Fruit fly (Drosophila melanogaster) whole organism, embryonic: ENCODE data around the gene ClpP.

Source experiments
- CG11504 ChIP-seq: fragments of 200-800 bp; sonication (Bioruptor generic); optimal IDR thresholded peaks from 3 replicates; lab custom pipeline; 2019; ENCODE audit warnings: missing biosample characterization, mild to moderate bottlenecking, missing genetic modification characterization, moderate library complexity
- CG12236 ChIP-seq: fragments of 200-800 bp; sonication (Bioruptor generic); optimal IDR thresholded peaks from 2 replicates; lab custom pipeline; 2016; ENCODE audit warnings: missing biosample characterization, missing genetic modification characterization
- CG12299 ChIP-seq: fragments of 200-800 bp; sonication (Bioruptor generic); optimal IDR thresholded peaks from 2 replicates; lab custom pipeline; 2018; ENCODE audit warnings: missing biosample characterization, mild to moderate bottlenecking, missing genetic modification characterization
- CG12744 ChIP-seq: fragments of 200-800 bp; sonication (Bioruptor generic); optimal IDR thresholded peaks from 2 replicates; lab custom pipeline; 2016; ENCODE audit warnings: missing biosample characterization, missing genetic modification characterization
- CG13296 ChIP-seq: fragments of 200-800 bp; sonication (Bioruptor generic); optimal IDR thresholded peaks from 3 replicates; lab custom pipeline; 2018; ENCODE audit warnings: missing biosample characterization, mild to moderate bottlenecking, missing genetic modification characterization
- CG14050 ChIP-seq: fragments of 200-800 bp; sonication (Bioruptor generic); IDR thresholded peaks from 3 replicates; pipeline ENCODE4 v1.3.6; 2022; ENCODE audit warnings: missing biosample characterization, missing genetic modification characterization
- CG15601 ChIP-seq: fragments of 200-800 bp; sonication (Bioruptor generic); optimal IDR thresholded peaks from 3 replicates; lab custom pipeline; 2019; ENCODE audit warnings: missing biosample characterization, mild to moderate bottlenecking, missing genetic modification characterization, moderate library complexity
- CG16813 ChIP-seq: fragments of 200-800 bp; sonication (Bioruptor generic); IDR thresholded peaks from 3 replicates; pipeline ENCODE4 v1.3.6; 2022; ENCODE audit warnings: missing biosample characterization, missing genetic modification characterization; ENCODE audit not compliant: partially characterized antibody
- CG16863 ChIP-seq: fragments of 200-800 bp; sonication (Bioruptor generic); optimal IDR thresholded peaks from 3 replicates; lab custom pipeline; 2016; ENCODE audit warnings: missing biosample characterization, missing genetic modification characterization
- CG17328 ChIP-seq: fragments of 200-800 bp; sonication (Bioruptor generic); IDR thresholded peaks from 2 replicates; pipeline ENCODE4 v1.3.6; 2022; ENCODE audit warnings: missing biosample characterization, missing genetic modification characterization
- CG17802 ChIP-seq: fragments of 200-800 bp; sonication (Bioruptor generic); optimal IDR thresholded peaks from 2 replicates; lab custom pipeline; 2018; ENCODE audit warnings: missing biosample characterization, mild to moderate bottlenecking, missing genetic modification characterization, moderate library complexity
- CG1792 ChIP-seq: fragments of 200-800 bp; sonication (Bioruptor generic); optimal IDR thresholded peaks from 2 replicates; lab custom pipeline; 2016; ENCODE audit warnings: missing biosample characterization, missing genetic modification characterization
- CG18476 ChIP-seq: fragments of 200-800 bp; sonication (Bioruptor generic); optimal IDR thresholded peaks from 2 replicates; lab custom pipeline; 2016; ENCODE audit warnings: missing biosample characterization, mild to moderate bottlenecking, missing genetic modification characterization
- CG2129 ChIP-seq: fragments of 200-800 bp; sonication (Bioruptor generic); IDR thresholded peaks from 2 replicates; pipeline ENCODE4 v1.3.6; 2022; ENCODE audit warnings: missing biosample characterization, missing genetic modification characterization; ENCODE audit not compliant: partially characterized antibody
- CG31224 ChIP-seq: fragments of 200-800 bp; sonication (Bioruptor generic); IDR thresholded peaks from 2 replicates; pipeline ENCODE4 v1.3.6; 2022; ENCODE audit warnings: missing biosample characterization, missing genetic modification characterization
- CG32772 ChIP-seq: fragments of 200-800 bp; sonication (Bioruptor generic); IDR thresholded peaks from 2 replicates; pipeline ENCODE4 v1.3.6; 2022; ENCODE audit warnings: missing biosample characterization, missing genetic modification characterization
- CG34224 ChIP-seq: fragments of 200-800 bp; sonication (Bioruptor generic); IDR thresholded peaks from 3 replicates; pipeline ENCODE4 v1.3.6; 2022; ENCODE audit warnings: missing biosample characterization, missing genetic modification characterization; ENCODE audit not compliant: partially characterized antibody
- CG4617 ChIP-seq: fragments of 200-800 bp; sonication (Bioruptor generic); optimal IDR thresholded peaks from 3 replicates; lab custom pipeline; 2016; ENCODE audit warnings: missing biosample characterization, missing genetic modification characterization, borderline replicate concordance
- CG6175 ChIP-seq: fragments of 200-800 bp; sonication (Bioruptor generic); IDR thresholded peaks from 3 replicates; pipeline ENCODE4 v1.3.6; 2022; ENCODE audit warnings: missing biosample characterization, missing genetic modification characterization
- CG6689 ChIP-seq: fragments of 200-800 bp; sonication (Bioruptor generic); IDR thresholded peaks from 2 replicates; pipeline ENCODE4 v1.3.6; 2022; ENCODE audit warnings: missing biosample characterization, missing genetic modification characterization
- CG6765 ChIP-seq: fragments of 200-800 bp; sonication (Bioruptor generic); optimal IDR thresholded peaks from 3 replicates; lab custom pipeline; 2017; ENCODE audit warnings: missing biosample characterization, mild to moderate bottlenecking, missing genetic modification characterization
- CG9437 ChIP-seq: fragments of 200-800 bp; sonication (Bioruptor generic); optimal IDR thresholded peaks from 2 replicates; lab custom pipeline; 2018; ENCODE audit warnings: missing biosample characterization, mild to moderate bottlenecking, missing genetic modification characterization
- CkIIα-i1 ChIP-seq: fragments of 200-800 bp; sonication (Bioruptor generic); IDR thresholded peaks from 2 replicates; pipeline ENCODE4 v1.3.6; 2022; ENCODE audit warnings: missing biosample characterization, missing genetic modification characterization
- CoRest ChIP-seq: fragments of 200-800 bp; sonication (Bioruptor generic); optimal IDR thresholded peaks from 3 replicates; lab custom pipeline; 2018; ENCODE audit warnings: missing biosample characterization, mild to moderate bottlenecking, missing genetic modification characterization, moderate library complexity
- Dll ChIP-seq: fragments of 200-800 bp; sonication (Bioruptor generic); IDR thresholded peaks from 4 replicates; pipeline ENCODE4 v1.3.6; 2022; ENCODE audit warnings: missing biosample characterization, missing genetic modification characterization; ENCODE audit not compliant: partially characterized antibody
- Doc2 ChIP-seq: fragments of 200-800 bp; sonication (Bioruptor generic); IDR thresholded peaks from 2 replicates; pipeline ENCODE4 v1.3.6; 2022; ENCODE audit warnings: missing biosample characterization, missing genetic modification characterization
- Doc3 ChIP-seq: fragments of 200-800 bp; sonication (Bioruptor generic); IDR thresholded peaks from 3 replicates; pipeline ENCODE4 v1.3.6; 2022; ENCODE audit warnings: missing biosample characterization, missing genetic modification characterization; ENCODE audit not compliant: partially characterized antibody
- Dp ChIP-seq: fragments of 200-800 bp; sonication (Bioruptor generic); optimal IDR thresholded peaks from 2 replicates; lab custom pipeline; 2018; ENCODE audit warnings: missing biosample characterization, mild to moderate bottlenecking, missing genetic modification characterization, moderate library complexity
- Elba2 ChIP-seq: fragments of 200-800 bp; sonication (Bioruptor generic); optimal IDR thresholded peaks from 3 replicates; lab custom pipeline; 2016; ENCODE audit warnings: missing biosample characterization, missing genetic modification characterization
- HLH3B ChIP-seq: fragments of 200-800 bp; sonication (Bioruptor generic); IDR thresholded peaks from 2 replicates; pipeline ENCODE4 v1.3.6; 2022; ENCODE audit warnings: missing biosample characterization, missing genetic modification characterization
- HLH4C ChIP-seq: fragments of 200-800 bp; sonication (Bioruptor generic); IDR thresholded peaks from 3 replicates; pipeline ENCODE4 v1.3.6; 2022; ENCODE audit warnings: missing biosample characterization, missing genetic modification characterization; ENCODE audit not compliant: partially characterized antibody
- HLH54F ChIP-seq: fragments of 200-800 bp; sonication (Bioruptor generic); optimal IDR thresholded peaks from 3 replicates; lab custom pipeline; 2016; ENCODE audit warnings: missing biosample characterization, missing genetic modification characterization
- Jarid2 ChIP-seq: fragments of 200-800 bp; sonication (Bioruptor generic); optimal IDR thresholded peaks from 3 replicates; lab custom pipeline; 2017; ENCODE audit warnings: mild to moderate bottlenecking, missing biosample characterization, missing genetic modification reagents, missing genetic modification characterization
- MBD-R2 ChIP-seq: fragments of 200-800 bp; sonication (Bioruptor generic); IDR thresholded peaks from 2 replicates; pipeline ENCODE4 v1.3.6; 2022; ENCODE audit warnings: missing biosample characterization, missing genetic modification characterization
- Meics ChIP-seq: fragments of 200-800 bp; sonication (Bioruptor generic); optimal IDR thresholded peaks from 2 replicates; lab custom pipeline; 2017; ENCODE audit warnings: missing biosample characterization, mild to moderate bottlenecking, missing genetic modification characterization
- Myb ChIP-seq: fragments of 200-800 bp; sonication (Bioruptor generic); optimal IDR thresholded peaks from 2 replicates; lab custom pipeline; 2016; ENCODE audit warnings: missing biosample characterization, missing genetic modification characterization
- ab ChIP-seq: fragments of 200-800 bp; sonication (Bioruptor generic); optimal IDR thresholded peaks from 2 replicates; lab custom pipeline; 2016; ENCODE audit warnings: missing biosample characterization, missing genetic modification characterization
- abd-A ChIP-seq: fragments of 200-800 bp; sonication (Bioruptor generic); optimal IDR thresholded peaks from 3 replicates; lab custom pipeline; 2019; ENCODE audit warnings: missing biosample characterization, mild to moderate bottlenecking, missing genetic modification characterization, moderate library complexity
- bab2 ChIP-seq: fragments of 200-800 bp; sonication (Bioruptor generic); optimal IDR thresholded peaks from 2 replicates; lab custom pipeline; 2016; ENCODE audit warnings: missing biosample characterization, missing genetic modification characterization
- cg ChIP-seq: fragments of 200-800 bp; sonication (Bioruptor generic); optimal IDR thresholded peaks from 3 replicates; lab custom pipeline; 2019; ENCODE audit warnings: missing biosample characterization, mild to moderate bottlenecking, missing genetic modification characterization, moderate library complexity
- dysf ChIP-seq: fragments of 200-800 bp; sonication (Bioruptor generic); IDR thresholded peaks from 3 replicates; pipeline ENCODE4 v1.3.6; 2022; ENCODE audit warnings: missing biosample characterization, missing genetic modification characterization
- h ChIP-seq: fragments of >200 bp; optimal IDR thresholded peaks from 2 replicates; lab custom pipeline; 2017
- ind ChIP-seq: fragments of 200-800 bp; sonication (Bioruptor generic); optimal IDR thresholded peaks from 3 replicates; lab custom pipeline; 2016; ENCODE audit warnings: missing biosample characterization, missing genetic modification characterization
- nau ChIP-seq: fragments of 200-800 bp; sonication (Bioruptor generic); optimal IDR thresholded peaks from 3 replicates; lab custom pipeline; 2017; ENCODE audit warnings: missing biosample characterization, mild to moderate bottlenecking, missing genetic modification characterization, missing genetic modification reagents
- nom ChIP-seq: fragments of 200-800 bp; sonication (Bioruptor generic); optimal IDR thresholded peaks from 2 replicates; lab custom pipeline; 2017; ENCODE audit warnings: missing biosample characterization, missing genetic modification characterization, mild to moderate bottlenecking, moderate library complexity, missing genetic modification reagents
- odd ChIP-seq: fragments of 200-800 bp; sonication (Bioruptor generic); optimal IDR thresholded peaks from 2 replicates; lab custom pipeline; 2017; ENCODE audit warnings: missing biosample characterization, mild to moderate bottlenecking, missing genetic modification characterization
- org-1 ChIP-seq: fragments of 200-800 bp; sonication (Bioruptor generic); optimal IDR thresholded peaks from 2 replicates; lab custom pipeline; 2017; ENCODE audit warnings: missing biosample characterization, missing genetic modification characterization
- slp2 ChIP-seq: fragments of 200-800 bp; sonication (Bioruptor generic); optimal IDR thresholded peaks from 2 replicates; lab custom pipeline; 2016; ENCODE audit warnings: missing biosample characterization, missing genetic modification characterization
- stc ChIP-seq: fragments of 200-800 bp; sonication (Bioruptor generic); IDR thresholded peaks from 2 replicates; pipeline ENCODE4 v1.3.6; 2022; ENCODE audit warnings: missing biosample characterization, missing genetic modification characterization
- sug ChIP-seq: fragments of 200-800 bp; optimal IDR thresholded peaks from 2 replicates; lab custom pipeline; 2019; ENCODE audit warnings: missing biosample characterization, mild to moderate bottlenecking, missing genetic modification characterization, moderate library complexity
- vfl ChIP-seq: fragments of 200-800 bp; sonication (Bioruptor generic); optimal IDR thresholded peaks from 2 replicates; lab custom pipeline; 2016; ENCODE audit warnings: missing biosample characterization, missing genetic modification characterization
- wor ChIP-seq: fragments of 200-800 bp; sonication (Bioruptor generic); IDR thresholded peaks from 2 replicates; pipeline ENCODE4 v1.3.6; 2022; ENCODE audit warnings: missing biosample characterization, missing genetic modification characterization

Gene ClpP

dm6 chr2L:10351130-10351529 lies 5.5 kb upstream of the ClpP start (continued):
- TF ChIP-seq CG12744 (GFP tag; lab: Kevin White, UChicago), result no peak
- TF ChIP-seq Doc2, result no peak
- no peak for TF ChIP-seq CG32772 (GFP tag; lab: Robert Waterston, UW)
- TF ChIP-seq nom (GFP tag; lab: Kevin White, UChicago), result no peak
- TF ChIP-seq CG12236, result no peak
- TF ChIP-seq abd-A, result no peak
- TF ChIP-seq CG6689 (GFP tag; lab: Robert Waterston, UW), result peak; percentile 38; the same call in 1 of the 2 replicates
- TF ChIP-seq CkIIα-i1 (GFP tag; lab: Robert Waterston, UW), result no peak
- no peak for TF ChIP-seq CG31224 (GFP tag; lab: Robert Waterston, UW)
- TF ChIP-seq CG12299, result no peak
- TF ChIP-seq CG13296 (GFP tag; lab: Kevin White, UChicago), result no peak
- no peak for TF ChIP-seq Elba2 (GFP tag; lab: Kevin White, UChicago)
- no peak for TF ChIP-seq stc (GFP tag; lab: Robert Waterston, UW)
- no peak for TF ChIP-seq CG2129
- TF ChIP-seq CG4617 (GFP tag; lab: Kevin White, UChicago), result no peak
- no peak for TF ChIP-seq CG9437
- no peak for TF ChIP-seq CG18476 (GFP tag; lab: Kevin White, UChicago)
- TF ChIP-seq h (lab: Kevin White, UChicago), result no peak
- no peak for TF ChIP-seq Dll (GFP tag; lab: Robert Waterston, UW)
- TF ChIP-seq CG16813, result no peak
- no peak for TF ChIP-seq Dp (GFP tag; lab: Kevin White, UChicago)
- TF ChIP-seq Myb, result no peak
- TF ChIP-seq CG6175 (GFP tag; lab: Robert Waterston, UW), result no peak
- TF ChIP-seq ind (GFP tag; lab: Kevin White, UChicago), result no peak
- TF ChIP-seq ab (GFP tag; lab: Kevin White, UChicago), result no peak
- no peak for TF ChIP-seq dysf
- no peak for TF ChIP-seq HLH54F (GFP tag; lab: Kevin White, UChicago)
- no peak for TF ChIP-seq CG1792 (GFP tag; lab: Kevin White, UChicago)
- no peak for TF ChIP-seq Meics (GFP tag; lab: Kevin White, UChicago)
- TF ChIP-seq cg (GFP tag; lab: Kevin White, UChicago), result no peak
- no peak for TF ChIP-seq wor (GFP tag; lab: Robert Waterston, UW)
- TF ChIP-seq odd (GFP tag; lab: Kevin White, UChicago), result no peak
- TF ChIP-seq MBD-R2 (GFP tag; lab: Robert Waterston, UW), result no peak
- no peak for TF ChIP-seq CG6765 (GFP tag; lab: Kevin White, UChicago)
- TF ChIP-seq CG15601 (tag; lab: Kevin White, UChicago), result peak; percentile 36
- TF ChIP-seq CG34224 (GFP tag; lab: Robert Waterston, UW), result no peak
- no peak for TF ChIP-seq sug (tag; lab: Kevin White, UChicago)
- no peak for TF ChIP-seq Jarid2
- no peak for TF ChIP-seq CG17328 (GFP tag; lab: Robert Waterston, UW)
- no peak for TF ChIP-seq nau (GFP tag; lab: Kevin White, UChicago)
- TF ChIP-seq CG11504 (tag; lab: Kevin White, UChicago), result peak; percentile 71
- TF ChIP-seq slp2 (GFP tag; lab: Kevin White, UChicago), result no peak
- no peak for TF ChIP-seq CG17802 (tag; lab: Kevin White, UChicago)
- no peak for TF ChIP-seq Doc3 (GFP tag; lab: Robert Waterston, UW)
- no peak for TF ChIP-seq CoRest
- no peak for TF ChIP-seq HLH3B (GFP tag; lab: Robert Waterston, UW)
- TF ChIP-seq CG14050, result no peak
- TF ChIP-seq CG16863 (GFP tag; lab: Kevin White, UChicago), result no peak
- no peak for TF ChIP-seq HLH4C (GFP tag; lab: Robert Waterston, UW)
- TF ChIP-seq org-1 (GFP tag; lab: Kevin White, UChicago), result no peak
- no peak for TF ChIP-seq bab2 (GFP tag; lab: Kevin White, UChicago)
- TF ChIP-seq vfl (GFP tag; lab: Kevin White, UChicago), result no peak
